Worm (Caenorhabditis elegans) whole organism, L1 larva: ENCODE measurements around the gene H10D18.5.

Experiments
- C34B4.2 ChIP-seq: sonication (generic microtip); optimal IDR thresholded peaks from 2 replicates; lab custom pipeline; 2017; ENCODE audit warnings: mild to moderate bottlenecking, missing genetic modification characterization, missing compliant biosample characterization
- F16B12.6 ChIP-seq: fragments of 150-350 bp; optimal IDR thresholded peaks from 2 replicates; lab custom pipeline; 2014; ENCODE audit warnings: missing biosample characterization, missing genetic modification characterization
- aha-1 ChIP-seq: fragments of 150-350 bp; optimal IDR thresholded peaks from 2 replicates; lab custom pipeline; 2014; ENCODE audit warnings: missing biosample characterization, missing genetic modification characterization
- aly-2 ChIP-seq: fragments of 150-350 bp; optimal IDR thresholded peaks from 2 replicates; lab custom pipeline; 2014; ENCODE audit warnings: missing biosample characterization, missing genetic modification characterization
- ceh-63 ChIP-seq: fragments of 200-800 bp; sonication (Bioruptor generic); optimal IDR thresholded peaks from 2 replicates; lab custom pipeline; 2018; ENCODE audit warnings: mild to moderate bottlenecking, missing genetic modification characterization, missing compliant biosample characterization
- ceh-8 ChIP-seq: fragments of 200-800 bp; sonication (Bioruptor generic); optimal IDR thresholded peaks from 2 replicates; lab custom pipeline; 2018; ENCODE audit warnings: mild to moderate bottlenecking, missing genetic modification characterization, moderate library complexity, missing compliant biosample characterization
- ceh-88 ChIP-seq: fragments of 200-800 bp; sonication (Bioruptor generic); IDR thresholded peaks from 2 replicates; pipeline ENCODE4 v1.3.6; 2022; ENCODE audit warnings: missing genetic modification characterization, missing compliant biosample characterization
- dsc-1 ChIP-seq: sonication (generic microtip); optimal IDR thresholded peaks from 2 replicates; lab custom pipeline; 2016; ENCODE audit warnings: mild to moderate bottlenecking, missing genetic modification characterization, missing compliant biosample characterization
- efl-3 ChIP-seq: fragments of 200-800 bp; sonication (Bioruptor generic); optimal IDR thresholded peaks from 2 replicates; lab custom pipeline; 2018; ENCODE audit warnings: mild to moderate bottlenecking, missing genetic modification characterization, missing compliant biosample characterization
- egl-13 ChIP-seq: sonication (generic microtip); optimal IDR thresholded peaks from 2 replicates; lab custom pipeline; 2016; ENCODE audit warnings: missing genotype, missing genetic modification reagents, missing genetic modification characterization, missing compliant biosample characterization
- ets-5 ChIP-seq: fragments of 200-800 bp; sonication (Bioruptor generic); IDR thresholded peaks from 2 replicates; pipeline ENCODE4 v1.3.6; 2022; ENCODE audit warnings: missing genetic modification characterization, missing compliant biosample characterization
- fkh-4 ChIP-seq: sonication (generic microtip); optimal IDR thresholded peaks from 2 replicates; lab custom pipeline; 2016; ENCODE audit warnings: missing compliant biosample characterization, missing genetic modification characterization, borderline replicate concordance
- fkh-8 ChIP-seq: sonication (generic microtip); optimal IDR thresholded peaks from 2 replicates; lab custom pipeline; 2016; ENCODE audit warnings: mild to moderate bottlenecking, missing genetic modification characterization, missing compliant biosample characterization
- fos-1 ChIP-seq: fragments of 150-350 bp; optimal IDR thresholded peaks from 2 replicates; lab custom pipeline; 2014; ENCODE audit warnings: missing biosample characterization, missing genetic modification characterization
- grh-1 ChIP-seq: fragments of 200-800 bp; sonication (Bioruptor generic); IDR thresholded peaks from 2 replicates; pipeline ENCODE4 v1.3.6; 2022; ENCODE audit warnings: missing genetic modification reagents, missing genetic modification characterization, missing compliant biosample characterization
- hlh-4 ChIP-seq: sonication (generic microtip); optimal IDR thresholded peaks from 2 replicates; lab custom pipeline; 2016; ENCODE audit warnings: mild to moderate bottlenecking, missing genetic modification characterization, missing compliant biosample characterization
- irx-1 ChIP-seq: sonication (generic microtip); optimal IDR thresholded peaks from 2 replicates; lab custom pipeline; 2016; ENCODE audit warnings: missing genetic modification characterization, missing compliant biosample characterization
- isw-1 ChIP-seq: fragments of 200-800 bp; sonication (Bioruptor generic); IDR thresholded peaks from 2 replicates; pipeline ENCODE4 v1.3.6; 2022; ENCODE audit warnings: missing genetic modification characterization, missing compliant biosample characterization
- lin-14 ChIP-seq: fragments of 200-800 bp; sonication (Bioruptor generic); optimal IDR thresholded peaks from 2 replicates; lab custom pipeline; 2018; ENCODE audit warnings: mild to moderate bottlenecking, missing genetic modification characterization, moderate library complexity, missing compliant biosample characterization
- lsy-2 ChIP-seq, 2 experiments: fragments of 150-350 bp; optimal IDR thresholded peaks; 2 replicates each; lab custom pipeline; 2014; ENCODE audit warnings: missing biosample characterization in 2 of 2, missing genetic modification characterization in 2 of 2
- mef-2 ChIP-seq: fragments of 150-350 bp; optimal IDR thresholded peaks from 2 replicates; lab custom pipeline; 2014; ENCODE audit warnings: missing biosample characterization, missing genetic modification characterization
- mep-1 ChIP-seq: fragments of 150-350 bp; optimal IDR thresholded peaks from 2 replicates; lab custom pipeline; 2014; ENCODE audit warnings: missing biosample characterization, missing genetic modification characterization
- nhr-11 ChIP-seq: fragments of 150-350 bp; optimal IDR thresholded peaks from 2 replicates; lab custom pipeline; 2014; ENCODE audit warnings: missing biosample characterization, missing genetic modification characterization
- nhr-12 ChIP-seq: sonication (generic microtip); optimal IDR thresholded peaks from 2 replicates; lab custom pipeline; 2017; ENCODE audit warnings: missing biosample characterization, missing genetic modification characterization
- nhr-19 ChIP-seq: fragments of 200-800 bp; sonication (Bioruptor generic); conservative IDR thresholded peaks from 2 replicates; pipeline ENCODE4 v1.3.6; 2022; ENCODE audit warnings: missing genetic modification characterization, missing compliant biosample characterization
- nhr-20 ChIP-seq: sonication (generic microtip); optimal IDR thresholded peaks from 2 replicates; lab custom pipeline; 2016; ENCODE audit warnings: mild to moderate bottlenecking, missing genetic modification characterization, missing compliant biosample characterization
- nhr-28 ChIP-seq: fragments of 150-350 bp; optimal IDR thresholded peaks from 2 replicates; lab custom pipeline; 2014; ENCODE audit warnings: missing biosample characterization, missing genetic modification characterization
- nhr-47 ChIP-seq: sonication (generic microtip); optimal IDR thresholded peaks from 2 replicates; lab custom pipeline; 2016; ENCODE audit warnings: mild to moderate bottlenecking, missing genetic modification characterization, moderate library complexity, missing compliant biosample characterization
- nhr-71 ChIP-seq: sonication (generic microtip); optimal IDR thresholded peaks from 2 replicates; lab custom pipeline; 2016; ENCODE audit warnings: mild to moderate bottlenecking, missing genetic modification characterization, moderate library complexity, missing compliant biosample characterization
- nhr-76 ChIP-seq: sonication (generic microtip); optimal IDR thresholded peaks from 2 replicates; lab custom pipeline; 2017; ENCODE audit warnings: missing biosample characterization, missing genetic modification characterization
- nhr-84 ChIP-seq: sonication (generic microtip); optimal IDR thresholded peaks from 2 replicates; lab custom pipeline; 2017; ENCODE audit warnings: missing biosample characterization, missing genetic modification characterization
- pax-3 ChIP-seq: fragments of 200-800 bp; sonication (Bioruptor generic); optimal IDR thresholded peaks from 2 replicates; lab custom pipeline; 2018; ENCODE audit warnings: mild to moderate bottlenecking, missing genetic modification characterization, moderate library complexity, missing compliant biosample characterization
- sox-4 ChIP-seq: sonication (generic microtip); optimal IDR thresholded peaks from 2 replicates; lab custom pipeline; 2016; ENCODE audit warnings: missing genetic modification characterization, missing compliant biosample characterization
- sptf-1 ChIP-seq: fragments of 150-350 bp; optimal IDR thresholded peaks from 2 replicates; lab custom pipeline; 2014; ENCODE audit warnings: missing biosample characterization, missing genetic modification characterization
- swsn-7 ChIP-seq: sonication (generic microtip); optimal IDR thresholded peaks from 2 replicates; lab custom pipeline; 2016; ENCODE audit warnings: missing genetic modification characterization, missing compliant biosample characterization
- unc-62 ChIP-seq: fragments of 150-350 bp; optimal IDR thresholded peaks from 2 replicates; lab custom pipeline; 2014; ENCODE audit warnings: missing biosample characterization, missing genetic modification reagents, missing genetic modification characterization
- xbp-1 ChIP-seq: sonication (generic microtip); optimal IDR thresholded peaks from 2 replicates; lab custom pipeline; 2016; ENCODE audit warnings: missing genetic modification characterization, missing compliant biosample characterization
- zag-1 ChIP-seq: fragments of 150-350 bp; optimal IDR thresholded peaks from 2 replicates; lab custom pipeline; 2014; ENCODE audit warnings: missing biosample characterization, missing genetic modification characterization
- ztf-4 ChIP-seq: fragments of 150-350 bp; optimal IDR thresholded peaks from 2 replicates; lab custom pipeline; 2014; ENCODE audit warnings: missing biosample characterization, missing genetic modification characterization

The H10D18.5 gene

DNA sequence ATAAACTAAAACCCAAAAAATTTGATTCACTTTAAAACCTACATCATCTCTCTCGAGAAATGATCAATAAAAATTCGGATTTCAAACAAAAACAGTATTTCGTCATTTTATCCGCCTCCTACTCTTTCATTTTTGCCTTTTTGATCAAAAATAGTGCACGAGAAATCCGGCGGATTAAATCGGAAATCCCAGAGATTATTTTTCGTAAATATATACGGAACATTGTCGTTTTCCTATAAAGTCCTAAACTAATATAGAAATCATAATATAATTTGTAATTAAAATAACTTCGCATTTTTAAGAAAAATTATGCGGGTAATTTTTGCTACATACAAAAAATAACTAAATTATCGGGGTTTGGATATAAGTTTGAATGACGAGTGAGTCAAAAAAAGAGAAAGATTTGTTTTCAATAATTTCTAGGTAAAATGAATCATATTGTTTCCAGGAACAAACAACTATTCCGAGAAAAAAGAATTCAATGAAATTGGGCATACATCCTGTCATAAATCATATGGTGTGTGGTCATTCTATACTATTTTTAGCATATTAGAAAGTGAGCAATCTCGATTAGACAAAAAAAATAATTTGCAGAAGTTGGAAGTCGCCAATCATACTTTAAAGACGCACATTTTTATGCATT lies 42.7 kb upstream of the H10D18.5 start, which contains the start of gene nhr-158:
Gene nhr-158, minus strand, starts transcription at position 51 of the 643 bp plus-strand sequence.
- TF ChIP-seq dsc-1 (tag; lab: Kevin White, UChicago) (peak; percentile 94), nhr-47 (tag; lab: Kevin White, UChicago) (peak; percentile 86), nhr-11 (tag; lab: Kevin White, UChicago) (peak; percentile 48), sox-4 (peak; percentile 37), fos-1 (tag; lab: Kevin White, UChicago) (peak; percentile 61), nhr-76 (tag; lab: Kevin White, UChicago) (no peak), nhr-12 (tag; lab: Kevin White, UChicago) (no peak), aly-2 (tag; lab: Kevin White, UChicago) (no peak), nhr-71 (tag; lab: Kevin White, UChicago) (peak; percentile 83), nhr-28 (tag; lab: Kevin White, UChicago) (no peak), fkh-8 (tag; lab: Kevin White, UChicago) (peak; percentile 90), fkh-4 (tag; lab: Kevin White, UChicago) (peak; percentile 18), lsy-2 (tag; optimal IDR thresholded peaks at IDR 0.05; lab: Kevin White, UChicago) (peak in 1 of 2 experiments; percentile 45), pax-3 (tag; lab: Kevin White, UChicago) (peak; percentile 36), nhr-20 (tag; lab: Kevin White, UChicago) (peak; percentile 32), zag-1 (tag; lab: Kevin White, UChicago) (no peak), lin-14 (GFP tag; lab: Kevin White, UChicago) (peak; percentile 43), egl-13 (tag; lab: Kevin White, UChicago) (no peak), swsn-7 (tag; lab: Kevin White, UChicago) (peak; percentile 18)

DNA sequence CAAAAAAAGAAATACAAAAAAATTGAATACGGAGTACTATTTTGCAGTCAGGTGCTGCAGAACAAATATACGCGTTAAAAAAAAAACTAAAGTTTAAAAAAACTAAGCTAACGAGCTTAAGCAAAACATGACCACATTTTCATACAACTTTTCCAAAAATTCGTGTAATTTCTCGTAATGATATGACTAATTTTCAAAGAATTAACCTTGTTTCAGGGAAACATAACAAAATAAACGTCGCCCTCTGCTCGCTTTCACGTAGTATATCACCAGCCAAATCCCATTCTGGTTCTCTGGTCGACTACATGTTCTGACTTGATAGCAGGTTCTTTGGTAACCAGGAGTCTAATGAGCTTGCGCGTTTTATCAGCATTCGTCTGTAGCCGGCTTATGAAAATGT lies 38.8 kb upstream of the H10D18.5 start:
- TF ChIP-seq aha-1 (tag; lab: Kevin White, UChicago) (no peak), hlh-4 (tag; lab: Kevin White, UChicago) (peak; percentile 65), nhr-20 (tag; lab: Kevin White, UChicago) (peak; percentile 62), nhr-19 (GFP tag; lab: Robert Waterston, UW) (no peak), ceh-8 (GFP tag; lab: Kevin White, UChicago) (peak; percentile 10), C34B4.2 (tag; lab: Kevin White, UChicago) (no peak), ztf-4 (tag; lab: Kevin White, UChicago) (peak; percentile 63), lsy-2 (tag; optimal IDR thresholded peaks at IDR 0.05; lab: Kevin White, UChicago) (peak in 1 of 2 experiments; percentile 53), nhr-76 (tag; lab: Kevin White, UChicago) (no peak), fkh-4 (tag; lab: Kevin White, UChicago) (peak; percentile 18), nhr-47 (tag; lab: Kevin White, UChicago) (peak; percentile 90), pax-3 (tag; lab: Kevin White, UChicago) (peak; percentile 72), dsc-1 (tag; lab: Kevin White, UChicago) (peak; percentile 98), F16B12.6 (tag; lab: Kevin White, UChicago) (no peak), mep-1 (tag; lab: Kevin White, UChicago) (peak; percentile 8), nhr-84 (no peak), sptf-1 (tag; lab: Kevin White, UChicago) (no peak), ceh-63 (GFP tag; lab: Kevin White, UChicago) (no peak), egl-13 (tag; lab: Kevin White, UChicago) (no peak), ceh-88 (no peak), nhr-11 (tag; lab: Kevin White, UChicago) (peak; percentile 76), grh-1 (no peak), sox-4 (peak; percentile 89), lin-14 (GFP tag; lab: Kevin White, UChicago) (peak; percentile 37), irx-1 (peak; percentile 22), nhr-71 (tag; lab: Kevin White, UChicago) (peak; percentile 91), fos-1 (tag; lab: Kevin White, UChicago) (peak; percentile 70), swsn-7 (tag; lab: Kevin White, UChicago) (peak; percentile 63), unc-62 (GFP tag; lab: Kevin White, UChicago) (no peak), ets-5 (GFP tag; lab: Robert Waterston, UW) (no peak), xbp-1 (peak; percentile 18), zag-1 (tag; lab: Kevin White, UChicago) (no peak), efl-3 (GFP tag; lab: Kevin White, UChicago) (no peak), mef-2 (tag; lab: Kevin White, UChicago) (peak; percentile 48), fkh-8 (tag; lab: Kevin White, UChicago) (peak; percentile 99), isw-1 (GFP tag; lab: Robert Waterston, UW) (no peak)
